Worm (Caenorhabditis elegans) whole organism, early embryonic: Measurements from ENCODE around the gene spon-1.

Experiments used
- B0310.2 ChIP-seq: sonication (generic microtip); optimal IDR thresholded peaks from 2 replicates; lab custom pipeline; 2016; ENCODE audit warnings: mild to moderate bottlenecking, missing genetic modification characterization, missing compliant biosample characterization
- F13C5.2 ChIP-seq: sonication (generic microtip); optimal IDR thresholded peaks from 2 replicates; lab custom pipeline; 2017; ENCODE audit warnings: mild to moderate bottlenecking, missing genetic modification characterization, inconsistent platforms, missing compliant biosample characterization
- aly-1 ChIP-seq: sonication (generic microtip); optimal IDR thresholded peaks from 2 replicates; lab custom pipeline; 2016; ENCODE audit warnings: missing genetic modification characterization, missing compliant biosample characterization
- ama-1 ChIP-seq: fragments of 150-350 bp; optimal IDR thresholded peaks from 2 replicates; lab custom pipeline; 2014
- ceh-13 ChIP-seq: fragments of 200-800 bp; sonication (Bioruptor generic); optimal IDR thresholded peaks from 2 replicates; lab custom pipeline; 2018; ENCODE audit warnings: mild to moderate bottlenecking, missing genetic modification characterization, missing compliant biosample characterization
- ceh-36 ChIP-seq: sonication (generic microtip); optimal IDR thresholded peaks from 2 replicates; lab custom pipeline; 2016; ENCODE audit warnings: missing genetic modification characterization, inconsistent platforms, missing compliant biosample characterization
- ets-7 ChIP-seq: sonication (generic microtip); optimal IDR thresholded peaks from 2 replicates; lab custom pipeline; 2016; ENCODE audit warnings: missing genotype, missing genetic modification characterization, missing compliant biosample characterization
- flt-1 ChIP-seq: fragments of 200-800 bp; sonication (Bioruptor generic); IDR thresholded peaks from 2 replicates; pipeline ENCODE4 v1.3.6; 2022; ENCODE audit warnings: missing genetic modification characterization, missing compliant biosample characterization
- hmg-4 ChIP-seq: fragments of 200-800 bp; sonication (Bioruptor generic); optimal IDR thresholded peaks from 2 replicates; lab custom pipeline; 2018; ENCODE audit warnings: mild to moderate bottlenecking, missing genetic modification characterization, missing compliant biosample characterization
- hnd-1 ChIP-seq: sonication (generic microtip); optimal IDR thresholded peaks from 2 replicates; lab custom pipeline; 2016; ENCODE audit warnings: missing genetic modification characterization, missing compliant biosample characterization
- tbx-11 ChIP-seq: fragments of 200-800 bp; sonication (Bioruptor generic); IDR thresholded peaks from 2 replicates; pipeline ENCODE4 v1.3.6; 2022; ENCODE audit warnings: missing genetic modification characterization, missing compliant biosample characterization
- tra-4 ChIP-seq: sonication (generic microtip); optimal IDR thresholded peaks from 2 replicates; lab custom pipeline; 2017; ENCODE audit warnings: missing genetic modification characterization, missing compliant biosample characterization

- TF ChIP-seq ama-1 (no peak), flt-1 (GFP tag; lab: Robert Waterston, UW) (no peak), tra-4 (tag; lab: Kevin White, UChicago) (no peak), hnd-1 (tag; lab: Kevin White, UChicago) (no peak), F13C5.2 (no peak), tbx-11 (GFP tag; lab: Robert Waterston, UW) (no peak), aly-1 (tag; lab: Kevin White, UChicago) (no peak), B0310.2 (tag; lab: Kevin White, UChicago) (no peak), hmg-4 (GFP tag; lab: Kevin White, UChicago) (no peak), ceh-13 (no peak), ceh-36 (tag; lab: Kevin White, UChicago) (no peak), ets-7 (tag; lab: Kevin White, UChicago) (no peak)
These were observed at the start of gene spon-1 for ce11 chrII:7116350-7116749.
